Fruit fly (Drosophila melanogaster): ENCODE data around the gene Sras.

dm6 chr3L:5548524-5549084 is 15.0 kb upstream of the Sras start:
- TF ChIP-seq rgr (GFP tag; optimal IDR thresholded peaks at IDR 0.05) (no peak), foxo (GFP tag; optimal IDR thresholded peaks at IDR 0.05) (no peak), CG9705 (GFP tag; optimal IDR thresholded peaks at IDR 0.05) (no peak), usp (GFP tag; optimal IDR thresholded peaks at IDR 0.05) (no peak), Hr78 (GFP tag; optimal IDR thresholded peaks at IDR 0.05) (no peak)

Data from whole organism, wandering third instar larva.